Fruit fly (Drosophila melanogaster) whole organism, embryonic: ENCODE data around the gene jhamt.

Experiments
- ATbp ChIP-seq: fragments of 200-800 bp; sonication (Bioruptor generic); optimal IDR thresholded peaks from 2 replicates; lab custom pipeline; 2017; ENCODE audit warnings: missing biosample characterization, mild to moderate bottlenecking, missing genetic modification characterization, missing genetic modification reagents
- BtbVII ChIP-seq: fragments of 200-800 bp; sonication (Bioruptor generic); optimal IDR thresholded peaks from 3 replicates; lab custom pipeline; 2017; ENCODE audit warnings: missing biosample characterization, mild to moderate bottlenecking, missing genetic modification characterization
- CG10321 ChIP-seq: fragments of 200-800 bp; sonication (Bioruptor generic); IDR thresholded peaks from 2 replicates; pipeline ENCODE4 v1.3.6; 2022; ENCODE audit warnings: missing biosample characterization, missing genetic modification characterization
- CG10959 ChIP-seq: fragments of 200-800 bp; sonication (Bioruptor generic); IDR thresholded peaks from 2 replicates; pipeline ENCODE4 v1.3.6; 2022; ENCODE audit warnings: missing biosample characterization, missing genetic modification characterization
- CG12219 ChIP-seq: fragments of 200-800 bp; sonication (Bioruptor generic); optimal IDR thresholded peaks from 3 replicates; lab custom pipeline; 2018; ENCODE audit warnings: missing biosample characterization, mild to moderate bottlenecking, missing genetic modification characterization
- CG1233 ChIP-seq: fragments of 200-800 bp; sonication (Bioruptor generic); optimal IDR thresholded peaks from 4 replicates; lab custom pipeline; 2018; ENCODE audit warnings: missing biosample characterization, mild to moderate bottlenecking, missing genetic modification characterization
- CG12769 ChIP-seq: fragments of 200-800 bp; sonication (Bioruptor generic); optimal IDR thresholded peaks from 2 replicates; lab custom pipeline; 2019; ENCODE audit warnings: missing biosample characterization, mild to moderate bottlenecking, missing genetic modification characterization, moderate library complexity
- CG18011 ChIP-seq: fragments of 200-800 bp; sonication (Bioruptor generic); optimal IDR thresholded peaks from 2 replicates; lab custom pipeline; 2017; ENCODE audit warnings: missing biosample characterization, missing genetic modification characterization, mild to moderate bottlenecking, moderate library complexity, missing genotype
- CG1832 ChIP-seq: fragments of 200-800 bp; sonication (Bioruptor generic); optimal IDR thresholded peaks from 2 replicates; lab custom pipeline; 2017; ENCODE audit warnings: missing biosample characterization, mild to moderate bottlenecking, missing genetic modification characterization, inconsistent platforms
- CG2712 ChIP-seq: fragments of 200-800 bp; optimal IDR thresholded peaks from 3 replicates; lab custom pipeline; 2019; ENCODE audit warnings: missing biosample characterization, mild to moderate bottlenecking, missing genetic modification characterization, moderate library complexity
- CG32767 ChIP-seq: fragments of 200-800 bp; sonication (Bioruptor generic); IDR thresholded peaks from 2 replicates; pipeline ENCODE4 v1.3.6; 2022; ENCODE audit warnings: missing biosample characterization, missing genetic modification characterization
- CG6813 ChIP-seq: fragments of 200-800 bp; sonication (Bioruptor generic); optimal IDR thresholded peaks from 2 replicates; lab custom pipeline; 2017; ENCODE audit warnings: missing biosample characterization, missing genetic modification characterization, mild to moderate bottlenecking, moderate library complexity, missing genetic modification reagents
- CG7372 ChIP-seq: fragments of 200-800 bp; sonication (Bioruptor generic); IDR thresholded peaks from 2 replicates; pipeline ENCODE4 v1.3.6; 2022; ENCODE audit warnings: missing biosample characterization, missing genetic modification characterization
- CG7963 ChIP-seq: fragments of 200-800 bp; sonication (Bioruptor generic); IDR thresholded peaks from 3 replicates; pipeline ENCODE4 v1.3.6; 2022; ENCODE audit warnings: missing biosample characterization, missing genetic modification characterization; ENCODE audit not compliant: partially characterized antibody
- Dad ChIP-seq: fragments of 200-800 bp; sonication (Bioruptor generic); optimal IDR thresholded peaks from 3 replicates; lab custom pipeline; 2016; ENCODE audit warnings: missing biosample characterization, missing genetic modification characterization
- Dp ChIP-seq: fragments of 200-800 bp; sonication (Bioruptor generic); optimal IDR thresholded peaks from 2 replicates; lab custom pipeline; 2018; ENCODE audit warnings: missing biosample characterization, mild to moderate bottlenecking, missing genetic modification characterization, moderate library complexity
- MBD-R2 ChIP-seq: fragments of 200-800 bp; sonication (Bioruptor generic); IDR thresholded peaks from 2 replicates; pipeline ENCODE4 v1.3.6; 2022; ENCODE audit warnings: missing biosample characterization, missing genetic modification characterization
- Max ChIP-seq: fragments of 200-800 bp; sonication (Bioruptor generic); optimal IDR thresholded peaks from 2 replicates; lab custom pipeline; 2016; ENCODE audit warnings: missing biosample characterization, mild to moderate bottlenecking, missing genetic modification characterization
- Mrtf ChIP-seq: fragments of 200-800 bp; sonication (Bioruptor generic); IDR thresholded peaks from 3 replicates; pipeline ENCODE4 v1.3.6; 2022; ENCODE audit warnings: missing biosample characterization, missing genetic modification characterization
- NC2β ChIP-seq: fragments of 200-800 bp; sonication (Bioruptor generic); optimal IDR thresholded peaks from 2 replicates; lab custom pipeline; 2016; ENCODE audit warnings: missing biosample characterization, missing genetic modification characterization
- NfI ChIP-seq: fragments of 200-800 bp; sonication (Bioruptor generic); optimal IDR thresholded peaks from 3 replicates; lab custom pipeline; 2018; ENCODE audit warnings: missing biosample characterization, mild to moderate bottlenecking, missing genetic modification characterization, moderate library complexity
- Oaz ChIP-seq: fragments of 200-800 bp; sonication (Bioruptor generic); IDR thresholded peaks from 2 replicates; pipeline ENCODE4 v1.3.6; 2022; ENCODE audit warnings: missing biosample characterization, missing genetic modification characterization
- Optix ChIP-seq: fragments of 200-800 bp; sonication (Bioruptor generic); IDR thresholded peaks from 3 replicates; pipeline ENCODE4 v1.3.6; 2022; ENCODE audit warnings: missing biosample characterization, missing genetic modification characterization
- PHDP ChIP-seq: fragments of 200-800 bp; sonication (Bioruptor generic); optimal IDR thresholded peaks from 3 replicates; lab custom pipeline; 2018; ENCODE audit warnings: missing biosample characterization, mild to moderate bottlenecking, missing genetic modification characterization, moderate library complexity
- Rx ChIP-seq: fragments of 200-800 bp; sonication (Bioruptor generic); IDR thresholded peaks from 2 replicates; pipeline ENCODE4 v1.3.6; 2022; ENCODE audit warnings: missing biosample characterization, missing genetic modification characterization
- Six4 ChIP-seq: fragments of 200-800 bp; sonication (Bioruptor generic); optimal IDR thresholded peaks from 2 replicates; lab custom pipeline; 2016; ENCODE audit warnings: missing biosample characterization, missing genetic modification characterization
- bsh ChIP-seq, 2 experiments: fragments of 200-800 bp; sonication (Bioruptor generic); optimal IDR thresholded peaks; 2 replicates each; lab custom pipeline; 2017 to 2018; ENCODE audit warnings: mild to moderate bottlenecking in 2 of 2, missing biosample characterization in 2 of 2, missing genetic modification characterization in 2 of 2, moderate library complexity in 1 of 2
- cg ChIP-seq: fragments of 200-800 bp; sonication (Bioruptor generic); optimal IDR thresholded peaks from 3 replicates; lab custom pipeline; 2019; ENCODE audit warnings: missing biosample characterization, mild to moderate bottlenecking, missing genetic modification characterization, moderate library complexity
- eve ChIP-seq, 2 experiments: fragments of >200 bp; optimal IDR thresholded peaks; 2 replicates each; lab custom pipeline; 2017; ENCODE audit warnings: missing biosample characterization in 2 of 2, missing genetic modification characterization in 2 of 2
- eyg ChIP-seq: fragments of 200-800 bp; sonication (Bioruptor generic); optimal IDR thresholded peaks from 3 replicates; lab custom pipeline; 2016; ENCODE audit warnings: missing biosample characterization, missing genetic modification characterization
- gcm ChIP-seq: fragments of 200-800 bp; sonication (Bioruptor generic); optimal IDR thresholded peaks from 2 replicates; lab custom pipeline; 2019; ENCODE audit warnings: missing biosample characterization, mild to moderate bottlenecking, missing genetic modification characterization, moderate library complexity
- hb ChIP-seq: fragments of 200-800 bp; sonication (Bioruptor generic); IDR thresholded peaks from 3 replicates; pipeline ENCODE4 v1.3.6; 2022; ENCODE audit warnings: missing biosample characterization, missing genetic modification characterization; ENCODE audit not compliant: partially characterized antibody
- hth ChIP-seq: fragments of >200 bp; optimal IDR thresholded peaks from 2 replicates; lab custom pipeline; 2017; ENCODE audit warnings: inconsistent platforms
- klu ChIP-seq: fragments of 200-800 bp; sonication (Bioruptor generic); IDR thresholded peaks from 2 replicates; pipeline ENCODE4 v1.3.6; 2022; ENCODE audit warnings: missing biosample characterization, missing genetic modification characterization
- lab ChIP-seq: fragments of 200-800 bp; sonication (Bioruptor generic); optimal IDR thresholded peaks from 3 replicates; lab custom pipeline; 2017; ENCODE audit warnings: missing biosample characterization, missing genetic modification characterization, mild to moderate bottlenecking, moderate library complexity, missing genetic modification reagents
- mam ChIP-seq: fragments of 200-800 bp; sonication (Bioruptor generic); optimal IDR thresholded peaks from 3 replicates; lab custom pipeline; 2016; ENCODE audit warnings: missing biosample characterization, missing genetic modification characterization
- mirr ChIP-seq: fragments of 200-800 bp; sonication (Bioruptor generic); optimal IDR thresholded peaks from 3 replicates; lab custom pipeline; 2018; ENCODE audit warnings: missing biosample characterization, mild to moderate bottlenecking, missing genetic modification characterization
- otp ChIP-seq: fragments of 200-800 bp; sonication (Bioruptor generic); IDR thresholded peaks from 3 replicates; pipeline ENCODE4, ENCODE4 v1.3.6; 2022; ENCODE audit warnings: missing biosample characterization, missing genetic modification characterization
- pros ChIP-seq: fragments of 200-800 bp; sonication (Bioruptor generic); optimal IDR thresholded peaks from 3 replicates; lab custom pipeline; 2019; ENCODE audit warnings: missing biosample characterization, mild to moderate bottlenecking, missing genetic modification characterization, moderate library complexity
- pum ChIP-seq: fragments of 200-800 bp; sonication (Bioruptor generic); optimal IDR thresholded peaks from 2 replicates; lab custom pipeline; 2016; ENCODE audit warnings: missing biosample characterization, missing genetic modification characterization
- run ChIP-seq: fragments of 200-800 bp; sonication (Bioruptor generic); optimal IDR thresholded peaks from 3 replicates; lab custom pipeline; 2018; ENCODE audit warnings: missing biosample characterization, mild to moderate bottlenecking, missing genetic modification characterization
- seq ChIP-seq: fragments of 200-800 bp; sonication (Bioruptor generic); IDR thresholded peaks from 2 replicates; pipeline ENCODE4 v1.3.6; 2022; ENCODE audit warnings: missing biosample characterization, missing genetic modification characterization
- slbo ChIP-seq: fragments of 200-800 bp; sonication (Bioruptor generic); IDR thresholded peaks from 2 replicates; pipeline ENCODE4 v1.3.6; 2022; ENCODE audit warnings: missing biosample characterization, missing genetic modification characterization
- stc ChIP-seq: fragments of 200-800 bp; sonication (Bioruptor generic); IDR thresholded peaks from 2 replicates; pipeline ENCODE4 v1.3.6; 2022; ENCODE audit warnings: missing biosample characterization, missing genetic modification characterization
- toy ChIP-seq: fragments of 200-800 bp; sonication (Bioruptor generic); IDR thresholded peaks from 2 replicates; pipeline ENCODE4 v1.3.6; 2022; ENCODE audit warnings: missing biosample characterization, missing genetic modification characterization
- vfl ChIP-seq: fragments of 200-800 bp; sonication (Bioruptor generic); optimal IDR thresholded peaks from 2 replicates; lab custom pipeline; 2016; ENCODE audit warnings: missing biosample characterization, missing genetic modification characterization
- vnd ChIP-seq: fragments of 200-800 bp; sonication (Bioruptor generic); IDR thresholded peaks from 3 replicates; pipeline ENCODE4 v1.3.6; 2022; ENCODE audit warnings: missing biosample characterization, missing genetic modification characterization; ENCODE audit not compliant: partially characterized antibody
- zen ChIP-seq: fragments of 200-800 bp; sonication (Bioruptor generic); optimal IDR thresholded peaks from 3 replicates; lab custom pipeline; 2018; ENCODE audit warnings: missing biosample characterization, mild to moderate bottlenecking, missing genetic modification characterization, moderate library complexity
- zfh1 ChIP-seq: fragments of 200-800 bp; sonication (Bioruptor generic); IDR thresholded peaks from 3 replicates; pipeline ENCODE4 v1.3.6; 2022; ENCODE audit warnings: missing biosample characterization, missing genetic modification characterization

jhamt gene

dm6 chr2L:16317777-16318610 is 47.7 kb upstream of the jhamt start (continued):
- TF ChIP-seq CG10321 (GFP tag; lab: Robert Waterston, UW) = no peak
- TF ChIP-seq gcm = peak; percentile 8
- TF ChIP-seq Rx (GFP tag; lab: Robert Waterston, UW) = no peak
- TF ChIP-seq zfh1 (GFP tag; lab: Robert Waterston, UW) = 0 out of 3 replicates have a peak, but pooled peaks have one; percentile 11
- peak; percentile 63 for TF ChIP-seq BtbVII (GFP tag; lab: Kevin White, UChicago)
- TF ChIP-seq toy (GFP tag; lab: Robert Waterston, UW) = no peak
- peak; percentile 43; the same call in 1 of the 2 replicates for TF ChIP-seq stc (GFP tag; lab: Robert Waterston, UW)
- no peak for TF ChIP-seq run (tag; lab: Kevin White, UChicago)
- peak; percentile 43 for TF ChIP-seq CG18011 (GFP tag; lab: Kevin White, UChicago)
- no peak for TF ChIP-seq NC2β
- TF ChIP-seq cg = no peak
- no peak for TF ChIP-seq pros (GFP tag; lab: Kevin White, UChicago)
- peak; percentile 36; the same call in 1 of the 3 replicates for TF ChIP-seq otp (GFP tag; lab: Robert Waterston, UW)
- TF ChIP-seq Dad (GFP tag; lab: Kevin White, UChicago) = no peak
- peak; percentile 40 for TF ChIP-seq eyg (GFP tag; lab: Kevin White, UChicago)
- no peak for TF ChIP-seq vnd
- peak; percentile 18 for TF ChIP-seq Six4 (GFP tag; lab: Kevin White, UChicago)
- no peak for TF ChIP-seq Optix (GFP tag; lab: Robert Waterston, UW)
- peak; percentile 73 for TF ChIP-seq lab (GFP tag; lab: Kevin White, UChicago)
- TF ChIP-seq mirr (GFP tag; lab: Kevin White, UChicago) = no peak
- TF ChIP-seq CG1233 = peak; percentile 15
- no peak for TF ChIP-seq CG12769 (tag; lab: Kevin White, UChicago)
- peak in 1 of 2 experiments; percentile 34 for TF ChIP-seq eve (GFP tag; optimal IDR thresholded peaks at IDR 0.05; lab: Kevin White, UChicago)
- peak; percentile 56; the same call in 1 of the 2 replicates for TF ChIP-seq seq (GFP tag; lab: Robert Waterston, UW)
- TF ChIP-seq CG6813 = peak; percentile 60
- TF ChIP-seq slbo (GFP tag; lab: Robert Waterston, UW) = 0 out of 2 replicates have a peak, but pooled peaks have one; percentile 8
- peak; percentile 91 for TF ChIP-seq ATbp (GFP tag; lab: Kevin White, UChicago)
- no peak for TF ChIP-seq CG10959 (GFP tag; lab: Robert Waterston, UW)
- no peak for TF ChIP-seq CG7963 (GFP tag; lab: Robert Waterston, UW)
- no peak for TF ChIP-seq CG1832 (GFP tag; lab: Kevin White, UChicago)
- no peak for TF ChIP-seq mam (GFP tag; lab: Kevin White, UChicago)
- no peak for TF ChIP-seq CG2712
- no peak for TF ChIP-seq pum (GFP tag; lab: Kevin White, UChicago)
- no peak for TF ChIP-seq CG12219 (GFP tag; lab: Kevin White, UChicago)
- TF ChIP-seq hb = no peak
- no peak for TF ChIP-seq hth (lab: Kevin White, UChicago)
- TF ChIP-seq zen (tag; lab: Kevin White, UChicago) = no peak
- 0 out of 2 replicates have a peak, but pooled peaks have one; percentile 12 for TF ChIP-seq CG32767 (GFP tag; lab: Robert Waterston, UW)
- no peak for TF ChIP-seq Dp (GFP tag; lab: Kevin White, UChicago)
- no peak for TF ChIP-seq CG7372
- TF ChIP-seq NfI (GFP tag; lab: Kevin White, UChicago) = no peak
- no peak; the same call in 1 of the 2 replicates for TF ChIP-seq MBD-R2
- no peak for TF ChIP-seq Oaz
- no peak for TF ChIP-seq vfl (GFP tag; lab: Kevin White, UChicago)
- TF ChIP-seq klu (GFP tag; lab: Robert Waterston, UW) = no peak
- TF ChIP-seq Mrtf = no peak
- TF ChIP-seq PHDP = peak; percentile 65
- TF ChIP-seq bsh (GFP tag; optimal IDR thresholded peaks at IDR 0.05; lab: Kevin White, UChicago) = peak in 1 of 2 experiments; percentile 52
- no peak for TF ChIP-seq Max (GFP tag; lab: Kevin White, UChicago)
